Fruit fly (Drosophila melanogaster) whole organism, prepupa: ENCODE measurements around the gene Pvf2.

Experiments used
- CG16779 ChIP-seq: fragments of 200-800 bp; sonication (Bioruptor generic); optimal IDR thresholded peaks from 3 replicates; lab custom pipeline; 2017; ENCODE audit warnings: missing biosample characterization, mild to moderate bottlenecking, missing genetic modification characterization
- CG6854 ChIP-seq: fragments of 200-800 bp; sonication (Bioruptor generic); optimal IDR thresholded peaks from 2 replicates; lab custom pipeline; 2017; ENCODE audit warnings: missing biosample characterization, mild to moderate bottlenecking, missing genetic modification characterization
- Ets96B ChIP-seq: fragments of 200-800 bp; optimal IDR thresholded peaks from 2 replicates; lab custom pipeline; 2019; ENCODE audit warnings: missing biosample characterization, mild to moderate bottlenecking, missing genetic modification characterization, moderate library complexity
- Hr39 ChIP-seq: fragments of 200-800 bp; sonication (Bioruptor generic); optimal IDR thresholded peaks from 2 replicates; lab custom pipeline; 2016; ENCODE audit warnings: missing biosample characterization, missing genetic modification characterization
- OdsH ChIP-seq: fragments of 200-800 bp; sonication (Bioruptor generic); optimal IDR thresholded peaks from 3 replicates; lab custom pipeline; 2016; ENCODE audit warnings: missing biosample characterization, missing genetic modification characterization
- Sox102F ChIP-seq: fragments of 200-800 bp; sonication (Bioruptor generic); optimal IDR thresholded peaks from 2 replicates; lab custom pipeline; 2016; ENCODE audit warnings: missing biosample characterization, mild to moderate bottlenecking, missing genetic modification characterization
- Sox14 ChIP-seq: fragments of 200-800 bp; sonication (Bioruptor generic); optimal IDR thresholded peaks from 3 replicates; lab custom pipeline; 2016; ENCODE audit warnings: missing biosample characterization, missing genetic modification characterization
- dac ChIP-seq: fragments of 200-800 bp; sonication (Bioruptor generic); optimal IDR thresholded peaks from 2 replicates; lab custom pipeline; 2017; ENCODE audit warnings: missing biosample characterization, mild to moderate bottlenecking, missing genetic modification characterization
- esn ChIP-seq: fragments of 200-800 bp; sonication (Bioruptor generic); optimal IDR thresholded peaks from 2 replicates; lab custom pipeline; 2016; ENCODE audit warnings: missing biosample characterization, mild to moderate bottlenecking, missing genetic modification characterization, moderate library complexity
- lz ChIP-seq: fragments of 200-800 bp; sonication (Bioruptor generic); optimal IDR thresholded peaks from 3 replicates; lab custom pipeline; 2016; ENCODE audit warnings: missing biosample characterization, missing genetic modification characterization
- salr ChIP-seq, 2 experiments: fragments of 200-800 bp; sonication (Bioruptor generic); optimal IDR thresholded peaks; 3 replicates each; lab custom pipeline; 2016 to 2018; ENCODE audit warnings: missing biosample characterization in 2 of 2, missing genetic modification characterization in 2 of 2, mild to moderate bottlenecking in 1 of 2
- topi ChIP-seq: fragments of 200-800 bp; sonication (Bioruptor generic); optimal IDR thresholded peaks from 3 replicates; lab custom pipeline; 2016; ENCODE audit warnings: missing biosample characterization, missing genetic modification characterization

DNA sequence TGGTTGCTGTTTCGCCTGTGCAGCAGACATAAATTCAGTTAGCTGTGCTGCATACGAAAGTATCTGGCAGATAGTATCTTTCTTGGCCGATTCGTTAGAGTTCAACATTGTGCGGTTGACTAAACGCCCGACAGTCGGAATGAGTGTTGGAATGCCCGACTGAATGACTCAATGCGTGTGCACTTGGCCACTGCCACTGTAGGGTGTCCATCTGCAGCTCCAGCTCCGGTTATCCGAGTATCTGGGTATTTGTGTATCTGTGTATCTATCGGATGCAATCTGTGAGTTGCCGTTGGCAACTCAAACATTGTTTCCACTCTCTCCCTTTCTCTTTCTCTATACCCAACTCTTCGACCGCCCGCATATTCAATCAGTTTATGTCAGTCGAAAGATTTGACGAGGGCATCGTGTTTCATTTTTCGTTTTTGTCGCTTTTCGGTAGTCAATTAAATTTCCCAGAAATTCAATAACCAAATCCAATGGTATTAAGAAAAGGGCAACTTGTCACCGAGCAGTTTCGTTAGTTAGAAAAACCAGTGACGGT, 40.8 kb upstream of the Pvf2 start:
- TF ChIP-seq OdsH (GFP tag; lab: Kevin White, UChicago) (no peak), salr (GFP tag; optimal IDR thresholded peaks at IDR 0.05; lab: Kevin White, UChicago) (no peak), CG16779 (no peak), Hr39 (no peak), topi (GFP tag; lab: Kevin White, UChicago) (no peak), Ets96B (no peak), dac (GFP tag; lab: Kevin White, UChicago) (no peak), Sox14 (no peak), Sox102F (GFP tag; lab: Kevin White, UChicago) (no peak), esn (GFP tag; lab: Kevin White, UChicago) (no peak), CG6854 (GFP tag; lab: Kevin White, UChicago) (no peak), lz (GFP tag; lab: Kevin White, UChicago) (no peak)
